Worm (Caenorhabditis elegans) whole organism, L2 larva: ENCODE data around the gene mltn-10.

ENCODE experiments used
- F13H6.1 ChIP-seq: sonication (generic microtip); optimal IDR thresholded peaks from 2 replicates; lab custom pipeline; 2016; ENCODE audit warnings: missing genetic modification characterization, missing compliant biosample characterization
- alr-1 ChIP-seq: fragments of 150-350 bp; optimal IDR thresholded peaks from 2 replicates; lab custom pipeline; 2014; ENCODE audit warnings: missing biosample characterization, missing genetic modification characterization
- blmp-1 ChIP-seq: sonication (generic microtip); optimal IDR thresholded peaks from 2 replicates; lab custom pipeline; 2017; ENCODE audit warnings: missing genetic modification characterization, mild to moderate bottlenecking, missing compliant biosample characterization, antibody characterized with exemption, moderate library complexity; ENCODE audit not compliant: insufficient read depth
- mdl-1 ChIP-seq, 2 experiments: fragments of 150-350 bp in 1 of 2; sonication (generic microtip) in 1 of 2; optimal IDR thresholded peaks; 2 replicates each; lab custom pipeline; 2017; ENCODE audit warnings: missing biosample characterization in 2 of 2, missing genetic modification characterization in 2 of 2
- nhr-21 ChIP-seq: fragments of 150-350 bp; optimal IDR thresholded peaks from 2 replicates; lab custom pipeline; 2014; ENCODE audit warnings: missing biosample characterization, missing genetic modification characterization
- nhr-237 ChIP-seq: fragments of 150-350 bp; optimal IDR thresholded peaks from 2 replicates; lab custom pipeline; 2014; ENCODE audit warnings: missing biosample characterization, missing genetic modification characterization
- nhr-25 ChIP-seq: fragments of 150-350 bp; sonication (generic microtip); optimal IDR thresholded peaks from 3 replicates; lab custom pipeline; 2014; ENCODE audit warnings: missing biosample characterization, missing genetic modification characterization
- nhr-6 ChIP-seq: fragments of 150-350 bp; optimal IDR thresholded peaks from 2 replicates; lab custom pipeline; 2014; ENCODE audit warnings: missing biosample characterization, missing genetic modification characterization
- skn-1 ChIP-seq: sonication (generic microtip); optimal IDR thresholded peaks from 2 replicates; lab custom pipeline; 2017; ENCODE audit warnings: missing biosample characterization, missing genetic modification characterization
- unc-39 ChIP-seq: fragments of 150-350 bp; optimal IDR thresholded peaks from 2 replicates; lab custom pipeline; 2014; ENCODE audit warnings: missing biosample characterization, missing genetic modification characterization
- ztf-11 ChIP-seq: sonication (generic microtip); optimal IDR thresholded peaks from 2 replicates; lab custom pipeline; 2017; ENCODE audit warnings: missing biosample characterization, missing genetic modification characterization

DNA sequence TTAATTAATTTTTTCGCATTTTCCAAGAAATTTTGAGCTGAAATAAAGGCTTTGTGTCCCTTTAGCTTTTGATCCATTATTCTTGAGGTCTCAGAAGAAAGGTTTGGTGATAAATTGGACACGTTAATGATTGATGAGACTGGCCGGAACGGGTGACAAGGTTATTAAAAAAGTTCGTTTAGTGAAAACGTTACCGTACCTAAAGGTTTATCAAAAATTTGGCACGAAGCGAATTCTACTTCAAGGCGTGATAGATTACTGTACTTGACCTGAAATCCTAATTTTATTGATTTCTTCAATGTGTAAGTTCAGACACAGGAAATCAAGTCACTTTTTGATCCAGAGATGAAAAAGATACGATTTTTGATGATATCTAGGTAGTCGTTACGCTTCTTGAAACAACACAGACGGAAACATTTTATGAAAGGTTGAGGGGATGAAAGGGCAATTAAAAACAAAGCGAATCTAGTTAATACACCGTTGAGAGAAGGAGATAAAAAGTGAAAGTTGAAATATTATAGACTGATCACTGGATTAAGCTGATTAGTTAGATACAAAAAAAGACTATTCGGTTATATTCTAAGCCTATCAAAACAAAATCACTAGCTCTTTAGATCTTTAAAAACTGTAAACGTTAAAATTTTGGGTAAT lies 12.2 kb upstream of the mltn-10 start:
- no peak for TF ChIP-seq F13H6.1 (tag; lab: Kevin White, UChicago)
- no peak for TF ChIP-seq nhr-6 (tag; lab: Kevin White, UChicago)
- no peak for TF ChIP-seq mdl-1 (tag; optimal IDR thresholded peaks at IDR 0.05; lab: Kevin White, UChicago)
- peak; percentile 60 for TF ChIP-seq blmp-1
- no peak for TF ChIP-seq alr-1
- no peak for TF ChIP-seq nhr-237 (tag; lab: Kevin White, UChicago)
- TF ChIP-seq nhr-21: peak; percentile 24
- no peak for TF ChIP-seq nhr-25 (tag; lab: Kevin White, UChicago)
- no peak for TF ChIP-seq ztf-11 (tag; lab: Kevin White, UChicago)
- no peak for TF ChIP-seq skn-1 (tag; lab: Kevin White, UChicago)
- no peak for TF ChIP-seq unc-39 (tag; lab: Kevin White, UChicago)
